Fruit fly (Drosophila melanogaster): ENCODE data around the gene Dnz1.

Gene Dnz1

dm6 chr2L:10842326-10842725, 14.1 kb downstream of the Dnz1 start, which contains the start of gene CG6700:
TSS of gene CG6700 (minus strand) at chr2L:10842597.
- TF ChIP-seq CG8478 (optimal IDR thresholded peaks at IDR 0.05) (no peak), Dll (optimal IDR thresholded peaks at IDR 0.05) (no peak)

DNA sequence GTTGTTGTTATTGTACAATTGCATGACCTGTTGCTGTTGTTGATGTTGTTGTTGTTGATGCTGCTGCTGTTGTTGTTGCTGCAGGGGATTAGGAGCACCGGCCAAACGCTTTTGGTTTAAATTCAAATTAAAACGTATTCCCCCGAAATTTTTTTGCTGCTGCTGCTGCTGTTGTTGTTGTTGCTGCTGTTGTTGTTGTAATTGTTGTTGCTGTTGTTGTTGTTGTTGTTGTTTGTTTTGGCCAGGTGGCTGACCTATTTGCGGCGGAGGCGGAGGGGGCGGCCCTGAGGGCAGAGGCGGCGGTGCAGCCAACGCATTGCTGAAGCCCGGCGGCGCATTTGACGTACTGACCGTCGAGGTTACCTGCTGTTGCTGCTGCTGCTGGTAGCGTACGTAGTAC, 14.8 kb downstream of the Dnz1 start:
- TF ChIP-seq EcR (GFP tag; optimal IDR thresholded peaks at IDR 0.05) (no peak), psq (optimal IDR thresholded peaks at IDR 0.05) (no peak), Dll (optimal IDR thresholded peaks at IDR 0.05) (no peak)

DNA sequence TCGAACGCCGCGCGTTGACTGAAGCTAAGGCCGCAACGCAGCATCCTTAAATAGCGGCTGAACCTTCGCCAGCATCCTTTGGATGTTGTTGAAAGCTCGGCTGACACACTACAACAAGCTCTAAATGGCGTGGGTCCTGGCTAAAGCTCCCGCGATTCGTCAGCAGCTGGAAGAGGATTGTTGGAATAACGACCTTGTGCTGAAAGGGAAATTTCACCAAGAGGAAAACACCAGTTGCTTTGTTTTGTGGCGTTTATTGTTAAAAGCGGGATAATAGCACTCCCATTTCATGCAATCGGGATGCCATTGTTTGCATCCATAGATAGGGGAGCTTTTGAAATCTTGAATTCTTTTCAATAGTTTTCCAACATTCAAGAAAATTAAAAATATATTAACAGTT, 19.0 kb downstream of the Dnz1 start, which contains the start of gene Nos:
TSS of gene Nos (minus strand) at position 21 of the 400 bp plus-strand sequence.
- TF ChIP-seq CG8478 (optimal IDR thresholded peaks at IDR 0.05): no peak
- TF ChIP-seq psq (optimal IDR thresholded peaks at IDR 0.05): no peak
- TF ChIP-seq pan (optimal IDR thresholded peaks at IDR 0.05): no peak
- no peak for TF ChIP-seq usp (GFP tag; optimal IDR thresholded peaks at IDR 0.05)

- no peak for TF ChIP-seq Dll (optimal IDR thresholded peaks at IDR 0.05)
- no peak for TF ChIP-seq usp (GFP tag; optimal IDR thresholded peaks at IDR 0.05)
- no peak for TF ChIP-seq CG8478 (optimal IDR thresholded peaks at IDR 0.05)
- TF ChIP-seq psq (optimal IDR thresholded peaks at IDR 0.05): no peak
- no peak for TF ChIP-seq pan (optimal IDR thresholded peaks at IDR 0.05)
- TF ChIP-seq EcR (GFP tag; optimal IDR thresholded peaks at IDR 0.05): no peak
These were observed 24.9 kb downstream of the Dnz1 start for dm6 chr2L:10831590-10831989.

dm6 chr2L:10822620-10823019, 33.8 kb downstream of the Dnz1 start:
- TF ChIP-seq psq (optimal IDR thresholded peaks at IDR 0.05) (no peak), usp (GFP tag; optimal IDR thresholded peaks at IDR 0.05) (no peak), EcR (GFP tag; optimal IDR thresholded peaks at IDR 0.05) (no peak), Dll (optimal IDR thresholded peaks at IDR 0.05) (no peak), pan (optimal IDR thresholded peaks at IDR 0.05) (no peak), CG8478 (optimal IDR thresholded peaks at IDR 0.05) (no peak)

DNA sequence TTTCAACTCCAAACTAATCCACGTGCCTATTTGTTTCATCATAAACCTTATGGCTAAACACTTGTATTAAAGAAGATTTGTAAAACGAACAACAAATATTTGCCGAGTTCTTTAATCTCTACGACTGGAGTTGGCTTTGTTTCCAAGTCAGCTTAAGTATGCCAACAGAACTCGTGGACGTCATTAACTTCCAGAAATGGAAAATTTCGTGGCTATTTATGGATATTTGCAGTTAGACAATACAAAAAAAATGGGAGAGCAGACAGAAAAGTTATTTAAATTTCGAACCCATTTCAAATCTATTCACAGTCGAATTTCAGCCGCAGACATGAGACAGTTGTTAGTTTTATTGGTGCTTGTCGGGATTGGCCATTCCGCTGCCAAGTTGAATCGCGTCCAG, 36.0 kb downstream of the Dnz1 start, which contains the start of gene CG17134:
TSS of gene CG17134 (plus strand) at position 301 of the 400 bp plus-strand sequence.
- TF ChIP-seq psq (optimal IDR thresholded peaks at IDR 0.05): no peak

dm6 chr2L:10818807-10819206, 37.6 kb downstream of the Dnz1 start, which contains the start of gene CG6508:
TSS of gene CG6508 (plus strand) at chr2L:10819107.
- TF ChIP-seq CG8478 (optimal IDR thresholded peaks at IDR 0.05): no peak
- TF ChIP-seq psq (optimal IDR thresholded peaks at IDR 0.05): no peak
- no peak for TF ChIP-seq usp (GFP tag; optimal IDR thresholded peaks at IDR 0.05)
- no peak for TF ChIP-seq Dll (optimal IDR thresholded peaks at IDR 0.05)
- TF ChIP-seq EcR (GFP tag; optimal IDR thresholded peaks at IDR 0.05): no peak
- TF ChIP-seq pan (optimal IDR thresholded peaks at IDR 0.05): no peak
